Fruit fly (Drosophila melanogaster): ENCODE results near the gene CG43082.

The CG43082 gene

dm6 chr3L:15672800-15673199 lies 11.1 kb downstream of the CG43082 start:
- TF ChIP-seq Hr96 (GFP tag; optimal IDR thresholded peaks at IDR 0.05) (no peak), toe (GFP tag; optimal IDR thresholded peaks at IDR 0.05) (no peak), tj (GFP tag; optimal IDR thresholded peaks at IDR 0.05) (no peak), CG7045 (GFP tag; optimal IDR thresholded peaks at IDR 0.05) (no peak), cnc (optimal IDR thresholded peaks at IDR 0.05) (no peak), CG11617 (GFP tag; optimal IDR thresholded peaks at IDR 0.05) (no peak), CG33017 (tag; optimal IDR thresholded peaks at IDR 0.05) (no peak), ovo (GFP tag; optimal IDR thresholded peaks at IDR 0.05) (no peak), Mnt (GFP tag; optimal IDR thresholded peaks at IDR 0.05) (no peak), bab1 (GFP tag; optimal IDR thresholded peaks at IDR 0.05) (no peak), CG14711 (tag; optimal IDR thresholded peaks at IDR 0.05) (no peak), Crg-1 (GFP tag; optimal IDR thresholded peaks at IDR 0.05) (no peak)

- no peak for TF ChIP-seq ovo (GFP tag; optimal IDR thresholded peaks at IDR 0.05)
- TF ChIP-seq toe (GFP tag; optimal IDR thresholded peaks at IDR 0.05), result no peak
- no peak for TF ChIP-seq Clk (GFP tag; optimal IDR thresholded peaks at IDR 0.05)
- no peak for TF ChIP-seq CG7101 (tag; optimal IDR thresholded peaks at IDR 0.05)
- no peak for TF ChIP-seq Mnt (GFP tag; optimal IDR thresholded peaks at IDR 0.05)
Measured at dm6 chr3L:15675111-15675510, 13.4 kb downstream of the CG43082 start.

dm6 chr3L:15677662-15678061 lies 16.0 kb downstream of the CG43082 start:
- TF ChIP-seq CG7101 (tag; optimal IDR thresholded peaks at IDR 0.05) (no peak), Mnt (GFP tag; optimal IDR thresholded peaks at IDR 0.05) (no peak), CG33017 (tag; optimal IDR thresholded peaks at IDR 0.05) (no peak), kay (GFP tag; ENCODE audit: borderline replicate concordance) (no peak), cic (GFP tag; optimal IDR thresholded peaks at IDR 0.05) (no peak), Crg-1 (GFP tag; optimal IDR thresholded peaks at IDR 0.05) (no peak), toe (GFP tag; optimal IDR thresholded peaks at IDR 0.05) (no peak), cnc (optimal IDR thresholded peaks at IDR 0.05) (no peak), CG5204 (GFP tag; optimal IDR thresholded peaks at IDR 0.05) (no peak), Hr96 (GFP tag; optimal IDR thresholded peaks at IDR 0.05) (no peak), Clk (GFP tag; optimal IDR thresholded peaks at IDR 0.05) (no peak), pad (GFP tag; optimal IDR thresholded peaks at IDR 0.05) (no peak)

dm6 chr3L:15678284-15678683 lies 16.6 kb downstream of the CG43082 start:
- TF ChIP-seq kay (GFP tag; ENCODE audit: borderline replicate concordance), result no peak
- TF ChIP-seq Crg-1 (GFP tag; optimal IDR thresholded peaks at IDR 0.05), result no peak
- no peak for TF ChIP-seq Clk (GFP tag; optimal IDR thresholded peaks at IDR 0.05)
- TF ChIP-seq CG1620 (GFP tag; optimal IDR thresholded peaks at IDR 0.05), result no peak
- no peak for TF ChIP-seq ovo (GFP tag; optimal IDR thresholded peaks at IDR 0.05)
- TF ChIP-seq CG33017 (tag; optimal IDR thresholded peaks at IDR 0.05), result no peak
- no peak for TF ChIP-seq CG11617 (GFP tag; optimal IDR thresholded peaks at IDR 0.05)
- no peak for TF ChIP-seq tj (GFP tag; optimal IDR thresholded peaks at IDR 0.05)
- no peak for TF ChIP-seq toe (GFP tag; optimal IDR thresholded peaks at IDR 0.05)
- TF ChIP-seq cic (GFP tag; optimal IDR thresholded peaks at IDR 0.05), result no peak
- no peak for TF ChIP-seq Hr96 (GFP tag; optimal IDR thresholded peaks at IDR 0.05)
- no peak for TF ChIP-seq CG12768 (GFP tag; optimal IDR thresholded peaks at IDR 0.05)
- TF ChIP-seq CG7101 (tag; optimal IDR thresholded peaks at IDR 0.05), result no peak

- TF ChIP-seq CG14711 (tag; optimal IDR thresholded peaks at IDR 0.05) (no peak), ovo (GFP tag; optimal IDR thresholded peaks at IDR 0.05) (no peak), toe (GFP tag; optimal IDR thresholded peaks at IDR 0.05) (no peak), Hr96 (GFP tag; optimal IDR thresholded peaks at IDR 0.05) (no peak), Mnt (GFP tag; optimal IDR thresholded peaks at IDR 0.05) (no peak), pad (GFP tag; optimal IDR thresholded peaks at IDR 0.05) (no peak), kay (GFP tag; ENCODE audit: borderline replicate concordance) (no peak), CG33017 (tag; optimal IDR thresholded peaks at IDR 0.05) (no peak), Clk (GFP tag; optimal IDR thresholded peaks at IDR 0.05) (no peak), tj (GFP tag; optimal IDR thresholded peaks at IDR 0.05) (no peak), cnc (optimal IDR thresholded peaks at IDR 0.05) (no peak), CG1620 (GFP tag; optimal IDR thresholded peaks at IDR 0.05) (no peak), CG5204 (GFP tag; optimal IDR thresholded peaks at IDR 0.05) (no peak), CG7045 (GFP tag; optimal IDR thresholded peaks at IDR 0.05) (no peak), bab1 (GFP tag; optimal IDR thresholded peaks at IDR 0.05) (no peak), CG12768 (GFP tag; optimal IDR thresholded peaks at IDR 0.05) (no peak), cic (GFP tag; optimal IDR thresholded peaks at IDR 0.05) (no peak)
Measured at dm6 chr3L:15679420-15679819, 17.8 kb downstream of the CG43082 start, which contains the start of gene CG7304. Gene CG7304 (plus strand): TSS chr3L:15679720.

- TF ChIP-seq CG7101 (tag; optimal IDR thresholded peaks at IDR 0.05) (no peak), CG7045 (GFP tag; optimal IDR thresholded peaks at IDR 0.05) (no peak)
Measured at dm6 chr3L:15683345-15683922, 21.8 kb downstream of the CG43082 start, which contains the start of the genes CG7579 and Pgant8. Gene CG7579 (minus strand): TSS chr3L:15683445. Gene Pgant8 (plus strand): TSS chr3L:15683872.

dm6 chr3L:15684017-15684416 lies 22.4 kb downstream of the CG43082 start:
- no peak for TF ChIP-seq ovo (GFP tag; optimal IDR thresholded peaks at IDR 0.05)
- TF ChIP-seq CG5204 (GFP tag; optimal IDR thresholded peaks at IDR 0.05), result no peak
- TF ChIP-seq Clk (GFP tag; optimal IDR thresholded peaks at IDR 0.05), result no peak
- no peak for TF ChIP-seq Crg-1 (GFP tag; optimal IDR thresholded peaks at IDR 0.05)
- TF ChIP-seq CG11617 (GFP tag; optimal IDR thresholded peaks at IDR 0.05), result no peak
- no peak for TF ChIP-seq cnc (optimal IDR thresholded peaks at IDR 0.05)
- TF ChIP-seq CG7045 (GFP tag; optimal IDR thresholded peaks at IDR 0.05), result no peak
- TF ChIP-seq CG14711 (tag; optimal IDR thresholded peaks at IDR 0.05), result no peak

Data from whole organism, adult.